Worm (Caenorhabditis elegans) whole organism, L4 larva: ENCODE results near the gene K05F1.9.

Source experiments
- nhr-76 ChIP-seq: fragments of 150-350 bp; optimal IDR thresholded peaks from 2 replicates; lab custom pipeline; 2014; ENCODE audit warnings: missing biosample characterization, missing genetic modification characterization
- spr-1 ChIP-seq: sonication (generic microtip); optimal IDR thresholded peaks from 2 replicates; lab custom pipeline; 2016; ENCODE audit warnings: mild to moderate bottlenecking, missing genetic modification characterization, missing compliant biosample characterization

- TF ChIP-seq nhr-76 (tag; lab: Kevin White, UChicago) (no peak), spr-1 (tag; lab: Kevin White, UChicago) (no peak)
Measured at ce11 chrII:5838453-5838852, 37.5 kb upstream of the K05F1.9 start, which contains the start of gene ZK1248.15.
